Worm (Caenorhabditis elegans) whole organism, L4 larva: ENCODE measurements around the gene nhr-241.
A peak's percentile ranks its signal among the peaks of the same experiment; 100 is the strongest.

Source experiments
- ama-1 ChIP-seq: fragments of 150-350 bp; optimal IDR thresholded peaks from 2 replicates; lab custom pipeline; 2014; ENCODE audit warnings: inconsistent platforms, mixed read lengths
- cey-2 ChIP-seq: sonication (generic microtip); optimal IDR thresholded peaks from 3 replicates; lab custom pipeline; 2017; ENCODE audit warnings: missing genetic modification characterization, mild to moderate bottlenecking, missing compliant biosample characterization, antibody characterized with exemption, borderline replicate concordance; ENCODE audit not compliant: insufficient read depth
- duxl-1 ChIP-seq: sonication (generic microtip); optimal IDR thresholded peaks from 2 replicates; lab custom pipeline; 2016; ENCODE audit warnings: mild to moderate bottlenecking, missing genetic modification characterization, moderate library complexity, missing compliant biosample characterization; ENCODE audit not compliant: poor library complexity
- jun-1 ChIP-seq: fragments of 150-350 bp; optimal IDR thresholded peaks from 2 replicates; lab custom pipeline; 2014; ENCODE audit warnings: missing biosample characterization, missing genetic modification reagents, missing genetic modification characterization
- lin-39 ChIP-seq: fragments of 150-350 bp; optimal IDR thresholded peaks from 2 replicates; lab custom pipeline; 2014; ENCODE audit warnings: missing biosample characterization, missing genetic modification reagents, missing genetic modification characterization
- nhr-237 ChIP-seq: sonication (generic microtip); optimal IDR thresholded peaks from 2 replicates; lab custom pipeline; 2017; ENCODE audit warnings: missing biosample characterization, missing genetic modification characterization
- nhr-28 ChIP-seq: fragments of 150-350 bp; optimal IDR thresholded peaks from 2 replicates; lab custom pipeline; 2014; ENCODE audit warnings: missing biosample characterization, missing genetic modification characterization
- skn-1 ChIP-seq: fragments of 150-350 bp; optimal IDR thresholded peaks from 2 replicates; lab custom pipeline; 2014; ENCODE audit warnings: missing biosample characterization, missing genetic modification characterization
- unc-62 ChIP-seq, 3 experiments: fragments of 150-350 bp in 1 of 3; sonication (generic microtip); optimal IDR thresholded peaks in 2 of 3; peaks in 1 of 3; 1 replicate in 1 of 3; 2 replicates in 2 of 3; lab custom pipeline; 2014 to 2017; ENCODE audit warnings: missing biosample characterization in 3 of 3, missing genetic modification characterization in 3 of 3, missing genetic modification reagents in 3 of 3, missing genotype in 1 of 3
- vab-7 ChIP-seq: fragments of 200-800 bp; sonication (Bioruptor generic); IDR thresholded peaks from 2 replicates; pipeline ENCODE4 v1.3.6; 2022; ENCODE audit warnings: missing genetic modification reagents, missing genetic modification characterization, missing compliant biosample characterization
- ztf-7 ChIP-seq: fragments of 150-350 bp; optimal IDR thresholded peaks from 2 replicates; lab custom pipeline; 2014; ENCODE audit warnings: missing biosample characterization, missing genetic modification characterization

- TF ChIP-seq unc-62 (GFP tag; optimal IDR thresholded peaks at IDR 0.05 in 1 of 2; lab: Kevin White, UChicago) (peak in 1 of 2 experiments; percentile 88), unc-62 (tag; optimal IDR thresholded peaks at IDR 0.05; lab: Kevin White, UChicago) (no peak), skn-1 (tag; lab: Kevin White, UChicago) (no peak), vab-7 (GFP tag; lab: Robert Waterston, UW) (no peak), cey-2 (tag; lab: Kevin White, UChicago) (no peak), ztf-7 (tag; lab: Kevin White, UChicago) (no peak), ama-1 (lab: Kevin White, UChicago) (no peak), nhr-237 (no peak), lin-39 (tag; lab: Kevin White, UChicago) (no peak), nhr-28 (tag; lab: Kevin White, UChicago) (no peak), duxl-1 (no peak), jun-1 (tag; lab: Kevin White, UChicago) (no peak)
Measured at ce11 chrV:18689681-18690080, 9.6 kb upstream of the nhr-241 start, which contains the start of the genes ubc-19 and Y69H2.7.
